Fruit fly (Drosophila melanogaster): ENCODE data around the gene CG33912.

The CG33912 gene

dm6 chr3L:20800208-20800607 is 44.7 kb upstream of the CG33912 start, which contains the start of gene Spc105R (continued):
- TF ChIP-seq tll (GFP tag; optimal IDR thresholded peaks at IDR 0.05) (no peak), ssp (GFP tag; IDR thresholded peaks at IDR 0.05) (no peak), fru (optimal IDR thresholded peaks at IDR 0.05) (no peak), nmo (GFP tag; optimal IDR thresholded peaks at IDR 0.05) (peak; percentile 31), Kr (GFP tag; optimal IDR thresholded peaks at IDR 0.05) (no peak), grau (tag; optimal IDR thresholded peaks at IDR 0.05) (no peak), jumu (GFP tag; optimal IDR thresholded peaks at IDR 0.05) (no peak), Camta (GFP tag; optimal IDR thresholded peaks at IDR 0.05) (no peak), ro (GFP tag; IDR thresholded peaks at IDR 0.05) (no peak), Fer3 (tag; optimal IDR thresholded peaks at IDR 0.05) (no peak), HLH3B (GFP tag; IDR thresholded peaks at IDR 0.05) (no peak), CG2202 (tag; optimal IDR thresholded peaks at IDR 0.05) (no peak), Dbx (GFP tag; IDR thresholded peaks at IDR 0.05) (no peak), salm (tag; optimal IDR thresholded peaks at IDR 0.05) (no peak), unc-4 (GFP tag; IDR thresholded peaks at IDR 0.05; ENCODE audit: partially characterized antibody) (peak; percentile 50), CG13123 (GFP tag; optimal IDR thresholded peaks at IDR 0.05) (no peak), fd3F (GFP tag; optimal IDR thresholded peaks at IDR 0.05) (no peak), repo (GFP tag; optimal IDR thresholded peaks at IDR 0.05) (no peak), fd96Cb (tag; optimal IDR thresholded peaks at IDR 0.05) (no peak), dmrt11E (tag; optimal IDR thresholded peaks at IDR 0.05) (no peak), gfzf (GFP tag; optimal IDR thresholded peaks at IDR 0.05) (peak; percentile 86), Atf-2 (GFP tag; optimal IDR thresholded peaks at IDR 0.05) (no peak), CG8281 (tag; optimal IDR thresholded peaks at IDR 0.05) (no peak), sens-2 (GFP tag; IDR thresholded peaks at IDR 0.05) (no peak), CG2199 (GFP tag; IDR thresholded peaks at IDR 0.05) (no peak), CG3065 (GFP tag; optimal IDR thresholded peaks at IDR 0.05) (no peak), CG12299 (tag; optimal IDR thresholded peaks at IDR 0.05) (no peak), mld (GFP tag; IDR thresholded peaks at IDR 0.05; ENCODE audit: partially characterized antibody) (no peak), nom (GFP tag; optimal IDR thresholded peaks at IDR 0.05) (no peak), CG6791 (GFP tag; IDR thresholded peaks at IDR 0.05; ENCODE audit: partially characterized antibody) (peak; percentile 43; the same call in 2 of the 3 replicates), eyg (GFP tag; optimal IDR thresholded peaks at IDR 0.05) (no peak), Hsf (GFP tag; optimal IDR thresholded peaks at IDR 0.05) (no peak), CG4854 (GFP tag; optimal IDR thresholded peaks at IDR 0.05) (no peak), Rx (GFP tag; IDR thresholded peaks at IDR 0.05) (no peak), sqz (GFP tag; optimal IDR thresholded peaks at IDR 0.05) (no peak), chinmo (GFP tag; IDR thresholded peaks at IDR 0.05; ENCODE audit: partially characterized antibody) (0 out of 4 replicates have a peak, but pooled peaks have one; percentile 35), CG1602 (GFP tag; optimal IDR thresholded peaks at IDR 0.05) (no peak), wek (GFP tag; optimal IDR thresholded peaks at IDR 0.05) (no peak), CG8765 (GFP tag; IDR thresholded peaks at IDR 0.05) (no peak), CHES-1-like (GFP tag; optimal IDR thresholded peaks at IDR 0.05) (no peak), Dad (GFP tag; optimal IDR thresholded peaks at IDR 0.05) (no peak), ewg (GFP tag; optimal IDR thresholded peaks at IDR 0.05) (no peak), ATbp (GFP tag; optimal IDR thresholded peaks at IDR 0.05) (no peak), CG1603 (tag; optimal IDR thresholded peaks at IDR 0.05) (peak; percentile 80), CG10321 (GFP tag; IDR thresholded peaks at IDR 0.05) (no peak), pum (GFP tag; optimal IDR thresholded peaks at IDR 0.05) (no peak), hbn (GFP tag; IDR thresholded peaks at IDR 0.05; ENCODE audit: partially characterized antibody) (no peak), Stat92E (GFP tag; optimal IDR thresholded peaks at IDR 0.05) (peak in 1 of 3 experiments; percentile 9), wdn (GFP tag; IDR thresholded peaks at IDR 0.05) (no peak), lov (optimal IDR thresholded peaks at IDR 0.05) (no peak), lov (GFP tag; IDR thresholded peaks at IDR 0.05) (no peak)

Measured in whole organism, embryonic.